Worm (Caenorhabditis elegans): ENCODE results near the gene mec-7.
A peak's percentile ranks its signal among the peaks of the same experiment; 100 is the strongest.

The mec-7 gene

ce11 chrX:7736171-7736570 lies 40.3 kb downstream of the mec-7 start, which contains the start of gene set-12:
Gene set-12, minus strand, starts transcription at chrX:7736271.
- TF ChIP-seq him-1 (tag; optimal IDR thresholded peaks at IDR 0.05) (no peak), dao-5 (tag; optimal IDR thresholded peaks at IDR 0.05) (no peak), W03F9.2 (tag; optimal IDR thresholded peaks at IDR 0.05) (no peak)

- TF ChIP-seq dao-5 (tag; optimal IDR thresholded peaks at IDR 0.05) (no peak), W03F9.2 (tag; optimal IDR thresholded peaks at IDR 0.05) (no peak), him-1 (tag; optimal IDR thresholded peaks at IDR 0.05) (no peak)
Measured at ce11 chrX:7733571-7733970, 42.9 kb downstream of the mec-7 start.

DNA sequence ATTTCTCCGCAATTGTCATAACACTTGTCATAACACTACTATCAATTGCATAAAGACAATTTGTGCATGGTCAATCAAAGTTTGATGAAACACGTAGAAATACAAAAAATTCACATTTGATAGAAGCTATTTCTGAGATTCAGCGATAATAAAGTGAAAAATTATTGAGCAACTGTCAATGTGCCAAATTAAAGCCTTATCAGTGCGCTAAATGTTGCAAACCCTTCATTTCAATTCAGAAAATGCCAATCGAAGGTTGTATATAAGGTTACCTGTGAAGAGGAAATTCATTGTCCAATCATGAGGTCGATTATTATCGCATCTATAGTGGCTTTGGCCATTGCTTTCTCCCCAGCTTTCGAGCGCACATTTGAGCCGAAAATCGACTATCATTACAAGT lies 48.9 kb downstream of the mec-7 start, which contains the start of gene vit-1:
vit-1 (plus strand) TSS at position 289 of the 400 bp plus-strand sequence.
- TF ChIP-seq dao-5 (tag; optimal IDR thresholded peaks at IDR 0.05) (no peak), W03F9.2 (tag; optimal IDR thresholded peaks at IDR 0.05) (no peak), him-1 (tag; optimal IDR thresholded peaks at IDR 0.05) (no peak)

- TF ChIP-seq dao-5 (tag; optimal IDR thresholded peaks at IDR 0.05) (no peak), W03F9.2 (tag; optimal IDR thresholded peaks at IDR 0.05) (no peak), him-1 (tag; optimal IDR thresholded peaks at IDR 0.05) (no peak)
Measured at ce11 chrX:7726351-7726750, 50.1 kb downstream of the mec-7 start.

ce11 chrX:7725615-7726014 lies 50.9 kb downstream of the mec-7 start, which contains the start of gene spp-14:
Gene spp-14, plus strand, starts transcription at chrX:7725979.
- no peak for TF ChIP-seq W03F9.2 (tag; optimal IDR thresholded peaks at IDR 0.05)
- TF ChIP-seq dao-5 (tag; optimal IDR thresholded peaks at IDR 0.05), result peak; percentile 13

Measured in whole organism, L4/young adult.